Worm (Caenorhabditis elegans): Measurements from ENCODE around the gene ZK757.10.

Gene ZK757.10

ce11 chrIII:9861470-9862342 lies 15.3 kb upstream of the ZK757.10 start (continued):
- peak; percentile 67 for TF ChIP-seq lin-54 (GFP tag; optimal IDR thresholded peaks at IDR 0.05)
- peak; percentile 53 for TF ChIP-seq snpc-1.3 (tag; optimal IDR thresholded peaks at IDR 0.05; ENCODE audit: insufficient read depth)
- no peak for TF ChIP-seq efl-1 (GFP tag; optimal IDR thresholded peaks at IDR 0.05)
- TF ChIP-seq ets-4 (GFP tag; optimal IDR thresholded peaks at IDR 0.05) = peak; percentile 14
- TF ChIP-seq dpff-1 (tag; optimal IDR thresholded peaks at IDR 0.05) = no peak
- TF ChIP-seq atf-7 (tag; optimal IDR thresholded peaks at IDR 0.05) = peak; percentile 36
- peak; percentile 79 for TF ChIP-seq B0336.3 (GFP tag; IDR thresholded peaks at IDR 0.05)
- TF ChIP-seq ama-1 (optimal IDR thresholded peaks at IDR 0.05) = no peak
- TF ChIP-seq ama-1 (GFP tag; optimal IDR thresholded peaks at IDR 0.05) = peak in 1 of 2 experiments; percentile 63
- TF ChIP-seq madf-10 (tag; optimal IDR thresholded peaks at IDR 0.05) = peak; percentile 56
- peak; percentile 52; the same call in 1 of the 2 replicates for TF ChIP-seq ceh-100 (GFP tag; IDR thresholded peaks at IDR 0.05)
- TF ChIP-seq F52B5.7 (tag; optimal IDR thresholded peaks at IDR 0.05) = peak; percentile 76
- no peak for TF ChIP-seq egrh-3 (GFP tag; IDR thresholded peaks at IDR 0.05)
- TF ChIP-seq madf-6 (GFP tag; IDR thresholded peaks at IDR 0.05) = peak; percentile 62
- TF ChIP-seq rcor-1 (GFP tag; IDR thresholded peaks at IDR 0.05) = peak; percentile 81
- TF ChIP-seq C06A6.2 (GFP tag; conservative IDR thresholded peaks at IDR 0.05) = no peak
- TF ChIP-seq nfya-2 (GFP tag; IDR thresholded peaks at IDR 0.05) = no peak
- TF ChIP-seq F57C9.4 (tag; optimal IDR thresholded peaks at IDR 0.05) = no peak
- TF ChIP-seq lag-1 (GFP tag; IDR thresholded peaks at IDR 0.05) = no peak
- TF ChIP-seq lin-26 (GFP tag; IDR thresholded peaks at IDR 0.05) = peak; percentile 93
- TF ChIP-seq pbrm-1 (GFP tag; IDR thresholded peaks at IDR 0.05) = peak; percentile 54; the same call in 1 of the 2 replicates
- TF ChIP-seq hrde-1 (tag; optimal IDR thresholded peaks at IDR 0.05; ENCODE audit: borderline replicate concordance) = peak; percentile 14
- no peak for TF ChIP-seq bed-2 (GFP tag; IDR thresholded peaks at IDR 0.05)
- no peak for TF ChIP-seq repo-1 (tag; optimal IDR thresholded peaks at IDR 0.05)
- TF ChIP-seq let-526 (GFP tag; IDR thresholded peaks at IDR 0.05) = peak; percentile 68; the same call in 1 of the 2 replicates
- peak; percentile 89; the same call in 1 of the 2 replicates for TF ChIP-seq cebp-2 (GFP tag; IDR thresholded peaks at IDR 0.05)
- TF ChIP-seq unc-62 (GFP tag; optimal IDR thresholded peaks at IDR 0.05) = no peak
- no peak for TF ChIP-seq lir-1 (GFP tag; conservative IDR thresholded peaks at IDR 0.05)
- peak; percentile 78 for TF ChIP-seq hmg-1.2 (GFP tag; IDR thresholded peaks at IDR 0.05)
- no peak for TF ChIP-seq fkh-3 (tag; optimal IDR thresholded peaks at IDR 0.05)
- no peak for TF ChIP-seq aptf-2 (GFP tag; conservative IDR thresholded peaks at IDR 0.05)
- TF ChIP-seq C17E4.6 (GFP tag; IDR thresholded peaks at IDR 0.05) = no peak
- 0 out of 2 replicates have a peak, but pooled peaks have one; percentile 29 for TF ChIP-seq F39B2.1 (GFP tag; IDR thresholded peaks at IDR 0.05)
- no peak for TF ChIP-seq sptf-2 (GFP tag; optimal IDR thresholded peaks at IDR 0.05)
- no peak for TF ChIP-seq sdz-38 (tag; optimal IDR thresholded peaks at IDR 0.05)
- TF ChIP-seq die-1 (tag; optimal IDR thresholded peaks at IDR 0.05) = peak; percentile 86
- TF ChIP-seq ZK185.1 (tag; optimal IDR thresholded peaks at IDR 0.05; ENCODE audit: poor library complexity, severe bottlenecking) = peak; percentile 74
- TF ChIP-seq nhr-27 (tag; optimal IDR thresholded peaks at IDR 0.05) = no peak
- no peak for TF ChIP-seq zfh-2 (GFP tag; conservative IDR thresholded peaks at IDR 0.05)
- TF ChIP-seq mes-4 (tag; optimal IDR thresholded peaks at IDR 0.05) = peak; percentile 15
- TF ChIP-seq sea-2 (GFP tag; IDR thresholded peaks at IDR 0.05) = no peak
- TF ChIP-seq F57A8.1 (GFP tag; optimal IDR thresholded peaks at IDR 0.05) = no peak
- TF ChIP-seq pha-4 (tag; optimal IDR thresholded peaks at IDR 0.05) = no peak
- TF ChIP-seq ccch-3 (GFP tag; optimal IDR thresholded peaks at IDR 0.05) = peak; percentile 61
- TF ChIP-seq nfya-1 (tag; optimal IDR thresholded peaks at IDR 0.05; ENCODE audit: borderline replicate concordance, insufficient read depth) = no peak
- peak; percentile 54 for TF ChIP-seq lsl-1 (GFP tag; optimal IDR thresholded peaks at IDR 0.05)
- TF ChIP-seq nhr-120 (GFP tag; IDR thresholded peaks at IDR 0.05) = no peak
- peak; percentile 78 for TF ChIP-seq nhr-90 (tag; optimal IDR thresholded peaks at IDR 0.05)

All from whole organism, young adult.